Worm (Caenorhabditis elegans) whole organism, young adult: ENCODE data around the gene pqn-25.

Experiments used
- F39B2.1 ChIP-seq: fragments of 200-800 bp; sonication (Bioruptor generic); IDR thresholded peaks from 2 replicates; pipeline ENCODE4 v1.3.6; 2022; ENCODE audit warnings: missing genetic modification reagents, missing genetic modification characterization, missing compliant biosample characterization
- lsl-1 ChIP-seq: fragments of 200-800 bp; sonication (Bioruptor generic); optimal IDR thresholded peaks from 2 replicates; lab custom pipeline; 2018; ENCODE audit warnings: mild to moderate bottlenecking, missing genetic modification characterization, moderate library complexity, missing compliant biosample characterization
- snpc-3.4 ChIP-seq: sonication (generic microtip); optimal IDR thresholded peaks from 2 replicates; lab custom pipeline; 2017; ENCODE audit warnings: missing genetic modification characterization, mild to moderate bottlenecking, missing compliant biosample characterization, antibody characterized with exemption, moderate library complexity, missing genotype, missing genetic modification reagents

DNA sequence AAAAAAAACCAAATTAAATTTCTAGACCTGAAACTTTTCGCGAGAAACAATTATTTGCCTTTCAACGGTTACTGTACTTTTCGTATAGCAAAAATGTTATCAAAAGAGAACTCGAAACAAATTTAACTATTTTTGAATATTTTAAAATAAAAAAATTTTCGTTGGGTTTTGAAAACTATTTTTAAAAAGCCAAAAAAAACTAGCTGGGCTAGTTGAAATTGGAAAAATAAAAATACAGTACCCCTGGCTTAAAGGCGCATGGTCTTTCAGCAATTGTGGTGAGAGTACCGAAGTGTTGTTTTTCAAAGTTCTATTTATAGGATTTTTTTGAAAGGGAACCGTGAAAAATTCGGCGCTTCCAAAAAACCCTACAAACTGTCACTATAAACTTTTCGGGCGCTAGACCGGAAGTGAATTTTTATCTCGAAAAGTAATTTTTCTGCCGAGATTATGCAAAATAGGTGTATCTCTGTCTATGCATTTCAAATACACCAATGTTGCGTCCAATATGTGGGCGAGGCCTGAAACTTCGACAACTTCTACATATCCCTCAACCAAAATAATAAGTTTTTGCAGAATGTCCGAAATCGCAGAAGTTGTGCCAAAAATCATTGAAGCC, 31.4 kb upstream of the pqn-25 start, which contains the start of gene D1044.1:
- TF ChIP-seq F39B2.1 (GFP tag; lab: Robert Waterston, UW) (no peak), snpc-3.4 (no peak), lsl-1 (GFP tag; lab: Kevin White, UChicago) (peak; percentile 87)
